Worm (Caenorhabditis elegans) whole organism, mixed stage, embryonic: ENCODE results near the gene pgp-11.

Source experiments
- bed-3 ChIP-seq: fragments of 200-800 bp; sonication (Bioruptor generic); optimal IDR thresholded peaks from 3 replicates; lab custom pipeline; 2018; ENCODE audit warnings: mild to moderate bottlenecking, missing genetic modification characterization, moderate library complexity, missing compliant biosample characterization
- blmp-1 ChIP-seq: fragments of 150-350 bp; optimal IDR thresholded peaks from 2 replicates; lab custom pipeline; 2014; ENCODE audit warnings: missing biosample characterization, missing genetic modification characterization
- ceh-43 ChIP-seq: fragments of 200-800 bp; sonication (Bioruptor generic); optimal IDR thresholded peaks from 2 replicates; lab custom pipeline; 2018; ENCODE audit warnings: mild to moderate bottlenecking, missing genetic modification characterization, moderate library complexity, missing compliant biosample characterization
- cnd-1 ChIP-seq: fragments of 200-800 bp; sonication (Bioruptor generic); optimal IDR thresholded peaks from 2 replicates; lab custom pipeline; 2018; ENCODE audit warnings: mild to moderate bottlenecking, missing genetic modification characterization, missing compliant biosample characterization
- drap-1 ChIP-seq: fragments of 200-800 bp; sonication (Bioruptor generic); optimal IDR thresholded peaks from 3 replicates; lab custom pipeline; 2018; ENCODE audit warnings: mild to moderate bottlenecking, missing genetic modification characterization, missing compliant biosample characterization
- elt-1 ChIP-seq: sonication (generic microtip); optimal IDR thresholded peaks from 2 replicates; lab custom pipeline; 2017; ENCODE audit warnings: missing genetic modification characterization, mild to moderate bottlenecking, missing compliant biosample characterization, antibody characterized with exemption, moderate library complexity, borderline replicate concordance; ENCODE audit not compliant: insufficient read depth
- elt-3 ChIP-seq: fragments of 150-350 bp; optimal IDR thresholded peaks from 2 replicates; lab custom pipeline; 2014; ENCODE audit warnings: missing biosample characterization, missing genetic modification characterization
- flh-1 ChIP-seq: fragments of 200-800 bp; sonication (Bioruptor generic); optimal IDR thresholded peaks from 2 replicates; lab custom pipeline; 2018; ENCODE audit warnings: mild to moderate bottlenecking, missing genetic modification characterization, moderate library complexity, missing compliant biosample characterization
- hlh-1 ChIP-seq: fragments of 150-350 bp; optimal IDR thresholded peaks from 2 replicates; lab custom pipeline; 2014; ENCODE audit warnings: missing biosample characterization, missing genetic modification reagents, missing genetic modification characterization
- lsy-2 ChIP-seq: fragments of 150-350 bp; optimal IDR thresholded peaks from 2 replicates; lab custom pipeline; 2014; ENCODE audit warnings: missing biosample characterization, missing genetic modification characterization
- mep-1 ChIP-seq: fragments of 150-350 bp; optimal IDR thresholded peaks from 2 replicates; lab custom pipeline; 2017; ENCODE audit warnings: missing biosample characterization, missing genetic modification reagents, missing genetic modification characterization, inconsistent platforms
- nhr-12 ChIP-seq: fragments of 150-350 bp; optimal IDR thresholded peaks from 2 replicates; lab custom pipeline; 2014; ENCODE audit warnings: missing biosample characterization, missing genetic modification characterization
- pha-4 ChIP-seq: fragments of 150-350 bp; optimal IDR thresholded peaks from 2 replicates; lab custom pipeline; 2018; ENCODE audit warnings: missing biosample characterization, missing genetic modification reagents, missing genetic modification characterization
- unc-120 ChIP-seq: sonication (generic microtip); optimal IDR thresholded peaks from 2 replicates; lab custom pipeline; 2017; ENCODE audit warnings: missing genetic modification characterization, missing compliant biosample characterization; ENCODE audit not compliant: poor library complexity, severe bottlenecking
- unc-39 ChIP-seq: fragments of 150-350 bp; optimal IDR thresholded peaks from 2 replicates; lab custom pipeline; 2014; ENCODE audit warnings: missing biosample characterization, missing genetic modification characterization
- unc-62 ChIP-seq: fragments of 150-350 bp; optimal IDR thresholded peaks from 2 replicates; lab custom pipeline; 2014; ENCODE audit warnings: missing biosample characterization, missing genetic modification reagents, missing genetic modification characterization

Gene pgp-11

ce11 chrII:7948278-7948677 lies 55.8 kb downstream of the pgp-11 start:
- TF ChIP-seq elt-1 (tag; lab: Kevin White, UChicago) (no peak), unc-120 (tag; lab: Kevin White, UChicago) (no peak), unc-39 (no peak), hlh-1 (tag; lab: Kevin White, UChicago) (no peak), unc-62 (GFP tag; lab: Kevin White, UChicago) (no peak), cnd-1 (tag; lab: Kevin White, UChicago) (no peak), nhr-12 (no peak), blmp-1 (tag; lab: Kevin White, UChicago) (no peak), mep-1 (tag; lab: Kevin White, UChicago) (no peak), drap-1 (GFP tag; lab: Kevin White, UChicago) (no peak), elt-3 (tag; lab: Kevin White, UChicago) (no peak), pha-4 (tag; lab: Kevin White, UChicago) (no peak), lsy-2 (no peak), bed-3 (GFP tag; lab: Kevin White, UChicago) (no peak), flh-1 (GFP tag; lab: Kevin White, UChicago) (no peak)
- TF ChIP-seq, all 35 proteins: peak for 0

ce11 chrII:7946830-7947425 lies 57.1 kb downstream of the pgp-11 start, which contains the start of gene ZK669.5:
ZK669.5 (minus strand) TSS chrII:7946880.
- TF ChIP-seq unc-62 (GFP tag; lab: Kevin White, UChicago) (no peak), bed-3 (GFP tag; lab: Kevin White, UChicago) (no peak), ceh-43 (no peak)
